Fruit fly (Drosophila melanogaster) whole organism, embryonic: Measurements from ENCODE around the gene CG15547.
A peak's percentile ranks its signal among the peaks of the same experiment; 100 is the strongest.

Experiments
- Asciz ChIP-seq: fragments of 200-800 bp; sonication (Bioruptor generic); optimal IDR thresholded peaks from 2 replicates; lab custom pipeline; 2017; ENCODE audit warnings: missing biosample characterization, mild to moderate bottlenecking, missing genetic modification characterization, missing genetic modification reagents
- Bgb ChIP-seq: fragments of 200-800 bp; sonication (Bioruptor generic); IDR thresholded peaks from 2 replicates; pipeline ENCODE4 v1.3.6; 2022; ENCODE audit warnings: missing biosample characterization, missing genetic modification characterization; ENCODE audit not compliant: partially characterized antibody
- CG11456 ChIP-seq: fragments of 200-800 bp; sonication (Bioruptor generic); IDR thresholded peaks from 3 replicates; pipeline ENCODE4 v1.3.6; 2022; ENCODE audit warnings: missing biosample characterization, missing genetic modification characterization
- CG12236 ChIP-seq: fragments of 200-800 bp; sonication (Bioruptor generic); optimal IDR thresholded peaks from 2 replicates; lab custom pipeline; 2016; ENCODE audit warnings: missing biosample characterization, missing genetic modification characterization
- CG12391 ChIP-seq: fragments of 200-800 bp; sonication (Bioruptor generic); optimal IDR thresholded peaks from 3 replicates; lab custom pipeline; 2018; ENCODE audit warnings: missing biosample characterization, mild to moderate bottlenecking, missing genetic modification characterization, moderate library complexity
- CG12659 ChIP-seq: fragments of 200-800 bp; sonication (Bioruptor generic); optimal IDR thresholded peaks from 3 replicates; lab custom pipeline; 2017; ENCODE audit warnings: mild to moderate bottlenecking, missing biosample characterization, missing genetic modification reagents, missing genetic modification characterization
- CG13296 ChIP-seq: fragments of 200-800 bp; sonication (Bioruptor generic); optimal IDR thresholded peaks from 3 replicates; lab custom pipeline; 2018; ENCODE audit warnings: missing biosample characterization, mild to moderate bottlenecking, missing genetic modification characterization
- CG13775 ChIP-seq: fragments of 200-800 bp; sonication (Bioruptor generic); optimal IDR thresholded peaks from 3 replicates; lab custom pipeline; 2017; ENCODE audit warnings: missing biosample characterization, mild to moderate bottlenecking, missing genetic modification characterization
- CG17912 ChIP-seq: fragments of 200-800 bp; sonication (Bioruptor generic); optimal IDR thresholded peaks from 2 replicates; lab custom pipeline; 2018; ENCODE audit warnings: missing biosample characterization, mild to moderate bottlenecking, missing genetic modification characterization
- CG2202 ChIP-seq: fragments of 200-800 bp; sonication (Bioruptor generic); optimal IDR thresholded peaks from 2 replicates; lab custom pipeline; 2018; ENCODE audit warnings: missing biosample characterization, mild to moderate bottlenecking, missing genetic modification characterization
- CG31365 ChIP-seq: fragments of 200-800 bp; sonication (Bioruptor generic); optimal IDR thresholded peaks from 2 replicates; lab custom pipeline; 2018; ENCODE audit warnings: missing biosample characterization, mild to moderate bottlenecking, missing genetic modification characterization
- CG33213 ChIP-seq: fragments of 200-800 bp; sonication (Bioruptor generic); optimal IDR thresholded peaks from 3 replicates; lab custom pipeline; 2016; ENCODE audit warnings: missing biosample characterization, missing genetic modification characterization
- CG3407 ChIP-seq: fragments of 200-800 bp; sonication (Bioruptor generic); optimal IDR thresholded peaks from 2 replicates; lab custom pipeline; 2018; ENCODE audit warnings: missing biosample characterization, mild to moderate bottlenecking, missing genetic modification characterization
- CG4404 ChIP-seq: fragments of 200-800 bp; sonication (Bioruptor generic); IDR thresholded peaks from 2 replicates; pipeline ENCODE4 v1.3.6; 2022; ENCODE audit warnings: missing biosample characterization, missing genetic modification characterization
- CG4424 ChIP-seq: fragments of 200-800 bp; sonication (Bioruptor generic); optimal IDR thresholded peaks from 3 replicates; lab custom pipeline; 2016; ENCODE audit warnings: missing biosample characterization, missing genetic modification characterization
- CG6175 ChIP-seq: fragments of 200-800 bp; sonication (Bioruptor generic); IDR thresholded peaks from 3 replicates; pipeline ENCODE4 v1.3.6; 2022; ENCODE audit warnings: missing biosample characterization, missing genetic modification characterization
- D19B ChIP-seq: fragments of 200-800 bp; sonication (Bioruptor generic); optimal IDR thresholded peaks from 2 replicates; lab custom pipeline; 2017; ENCODE audit warnings: missing biosample characterization, mild to moderate bottlenecking, missing genetic modification characterization
- Ets65A ChIP-seq: fragments of 200-800 bp; sonication (Bioruptor generic); peaks from one replicate; lab custom pipeline; 2016; ENCODE audit warnings: missing biosample characterization, missing genetic modification characterization
- HLH3B ChIP-seq: fragments of 200-800 bp; sonication (Bioruptor generic); IDR thresholded peaks from 2 replicates; pipeline ENCODE4 v1.3.6; 2022; ENCODE audit warnings: missing biosample characterization, missing genetic modification characterization
- Hand ChIP-seq: fragments of 200-800 bp; sonication (Bioruptor generic); optimal IDR thresholded peaks from 2 replicates; lab custom pipeline; 2017; ENCODE audit warnings: mild to moderate bottlenecking, missing biosample characterization, missing genetic modification reagents, missing genetic modification characterization
- Hr51 ChIP-seq, 2 experiments: fragments of 200-800 bp; sonication (Bioruptor generic); optimal IDR thresholded peaks; 2 replicates in 1 of 2; 3 replicates in 1 of 2; lab custom pipeline; 2016 to 2018; ENCODE audit warnings: missing biosample characterization in 2 of 2, missing genetic modification characterization in 2 of 2, mild to moderate bottlenecking in 1 of 2, moderate library complexity in 1 of 2
- MTF-1 ChIP-seq: fragments of 200-800 bp; sonication (Bioruptor generic); optimal IDR thresholded peaks from 2 replicates; lab custom pipeline; 2018; ENCODE audit warnings: missing biosample characterization, mild to moderate bottlenecking, missing genetic modification characterization, borderline replicate concordance
- Max ChIP-seq: fragments of 200-800 bp; sonication (Bioruptor generic); optimal IDR thresholded peaks from 2 replicates; lab custom pipeline; 2016; ENCODE audit warnings: missing biosample characterization, mild to moderate bottlenecking, missing genetic modification characterization
- Meics ChIP-seq: fragments of 200-800 bp; sonication (Bioruptor generic); optimal IDR thresholded peaks from 2 replicates; lab custom pipeline; 2017; ENCODE audit warnings: missing biosample characterization, mild to moderate bottlenecking, missing genetic modification characterization
- Nf-YB ChIP-seq: fragments of 200-800 bp; sonication (Bioruptor generic); optimal IDR thresholded peaks from 3 replicates; lab custom pipeline; 2019; ENCODE audit warnings: missing biosample characterization, mild to moderate bottlenecking, missing genetic modification characterization, moderate library complexity
- Oaz ChIP-seq: fragments of 200-800 bp; sonication (Bioruptor generic); IDR thresholded peaks from 2 replicates; pipeline ENCODE4 v1.3.6; 2022; ENCODE audit warnings: missing biosample characterization, missing genetic modification characterization
- Poxn ChIP-seq: fragments of 200-800 bp; sonication (Bioruptor generic); IDR thresholded peaks from 2 replicates; pipeline ENCODE4 v1.3.6; 2022; ENCODE audit warnings: missing biosample characterization, missing genetic modification characterization
- Taf1 ChIP-seq: fragments of 200-800 bp; sonication (Bioruptor generic); IDR thresholded peaks from 2 replicates; pipeline ENCODE4 v1.3.6; 2022; ENCODE audit warnings: missing biosample characterization, missing genetic modification characterization
- btn ChIP-seq: fragments of 200-800 bp; sonication (Bioruptor generic); optimal IDR thresholded peaks from 2 replicates; lab custom pipeline; 2016; ENCODE audit warnings: missing biosample characterization, missing genetic modification characterization
- cas ChIP-seq: fragments of 200-800 bp; sonication (Bioruptor generic); IDR thresholded peaks from 2 replicates; pipeline ENCODE4 v1.3.6; 2022; ENCODE audit warnings: missing biosample characterization, missing genetic modification characterization
- cwo ChIP-seq: fragments of 200-800 bp; sonication (Bioruptor generic); optimal IDR thresholded peaks from 3 replicates; lab custom pipeline; 2017; ENCODE audit warnings: missing biosample characterization, missing genetic modification characterization, mild to moderate bottlenecking, moderate library complexity, missing genetic modification reagents
- dysf ChIP-seq: fragments of 200-800 bp; sonication (Bioruptor generic); IDR thresholded peaks from 3 replicates; pipeline ENCODE4 v1.3.6; 2022; ENCODE audit warnings: missing biosample characterization, missing genetic modification characterization
- exex ChIP-seq: fragments of 200-800 bp; sonication (Bioruptor generic); optimal IDR thresholded peaks from 4 replicates; lab custom pipeline; 2018; ENCODE audit warnings: missing biosample characterization, mild to moderate bottlenecking, missing genetic modification characterization, moderate library complexity
- eyg ChIP-seq: fragments of 200-800 bp; sonication (Bioruptor generic); optimal IDR thresholded peaks from 3 replicates; lab custom pipeline; 2016; ENCODE audit warnings: missing biosample characterization, missing genetic modification characterization
- gcm2 ChIP-seq: fragments of 200-800 bp; sonication (Bioruptor generic); optimal IDR thresholded peaks from 2 replicates; lab custom pipeline; 2016; ENCODE audit warnings: missing biosample characterization, missing genetic modification characterization
- hth ChIP-seq: fragments of >200 bp; optimal IDR thresholded peaks from 2 replicates; lab custom pipeline; 2017; ENCODE audit warnings: inconsistent platforms
- jumu ChIP-seq: fragments of 200-800 bp; sonication (Bioruptor generic); optimal IDR thresholded peaks from 3 replicates; lab custom pipeline; 2016; ENCODE audit warnings: missing biosample characterization, missing genetic modification characterization
- lola ChIP-seq, 3 experiments: fragments of >200 bp in 2 of 3; fragments of 200-800 bp in 1 of 3; sonication (Bioruptor generic) in 1 of 3; optimal IDR thresholded peaks; 2 replicates each; lab custom pipeline; 2017 to 2019; ENCODE audit warnings: missing biosample characterization in 3 of 3, missing genetic modification characterization in 3 of 3, mild to moderate bottlenecking in 1 of 3, moderate library complexity in 1 of 3
- mld ChIP-seq: fragments of 200-800 bp; sonication (Bioruptor generic); IDR thresholded peaks from 3 replicates; pipeline ENCODE4 v1.3.6; 2022; ENCODE audit warnings: missing biosample characterization, missing genetic modification characterization; ENCODE audit not compliant: partially characterized antibody
- org-1 ChIP-seq: fragments of 200-800 bp; sonication (Bioruptor generic); optimal IDR thresholded peaks from 2 replicates; lab custom pipeline; 2017; ENCODE audit warnings: missing biosample characterization, missing genetic modification characterization
- repo ChIP-seq: fragments of 200-800 bp; sonication (Bioruptor generic); optimal IDR thresholded peaks from 2 replicates; lab custom pipeline; 2016; ENCODE audit warnings: missing biosample characterization, missing genetic modification characterization
- sc ChIP-seq, 3 experiments: fragments of >200 bp in 2 of 3; fragments of 200-800 bp in 1 of 3; sonication (Bioruptor generic) in 1 of 3; optimal IDR thresholded peaks; 2 replicates in 2 of 3; 3 replicates in 1 of 3; lab custom pipeline; 2017; ENCODE audit warnings: mild to moderate bottlenecking in 1 of 3, missing biosample characterization in 1 of 3, missing genetic modification characterization in 1 of 3, missing genetic modification reagents in 1 of 3
- schlank ChIP-seq: fragments of 200-800 bp; sonication (Bioruptor generic); optimal IDR thresholded peaks from 2 replicates; lab custom pipeline; 2018; ENCODE audit warnings: missing biosample characterization, mild to moderate bottlenecking, missing genetic modification characterization
- scrt ChIP-seq: fragments of 200-800 bp; sonication (Bioruptor generic); optimal IDR thresholded peaks from 2 replicates; lab custom pipeline; 2018; ENCODE audit warnings: missing biosample characterization, mild to moderate bottlenecking, missing genetic modification characterization, moderate library complexity
- sens ChIP-seq: fragments of 200-800 bp; sonication (Bioruptor generic); peaks from one replicate; lab custom pipeline; 2016; ENCODE audit warnings: missing biosample characterization, missing genetic modification characterization
- sna ChIP-seq: fragments of 200-800 bp; sonication (Bioruptor generic); IDR thresholded peaks from 2 replicates; pipeline ENCODE4 v1.3.6; 2022; ENCODE audit warnings: missing biosample characterization, missing genetic modification characterization; ENCODE audit not compliant: partially characterized antibody
- tna ChIP-seq: fragments of 200-800 bp; sonication (Bioruptor generic); IDR thresholded peaks from 2 replicates; pipeline ENCODE4 v1.3.6; 2022; ENCODE audit warnings: missing biosample characterization, missing genetic modification characterization; ENCODE audit not compliant: partially characterized antibody
- toy ChIP-seq: fragments of 200-800 bp; sonication (Bioruptor generic); IDR thresholded peaks from 2 replicates; pipeline ENCODE4 v1.3.6; 2022; ENCODE audit warnings: missing biosample characterization, missing genetic modification characterization
- wek ChIP-seq: fragments of 200-800 bp; sonication (Bioruptor generic); optimal IDR thresholded peaks from 3 replicates; lab custom pipeline; 2018; ENCODE audit warnings: missing biosample characterization, mild to moderate bottlenecking, missing genetic modification characterization, moderate library complexity

The CG15547 gene

dm6 chr3R:30888550-30889259 is 5.4 kb upstream of the CG15547 start, which contains the start of gene Sap-r (continued):
- TF ChIP-seq CG13775 (GFP tag; lab: Kevin White, UChicago): no peak
- no peak for TF ChIP-seq CG4404
- no peak for TF ChIP-seq schlank
- TF ChIP-seq Meics (GFP tag; lab: Kevin White, UChicago): no peak
- TF ChIP-seq Hr51 (GFP tag; optimal IDR thresholded peaks at IDR 0.05; lab: Kevin White, UChicago): no peak
- TF ChIP-seq CG31365 (tag; lab: Kevin White, UChicago): no peak
- TF ChIP-seq btn (GFP tag; lab: Kevin White, UChicago): no peak
- no peak for TF ChIP-seq CG2202
- peak; percentile 83 for TF ChIP-seq sens (GFP tag; lab: Kevin White, UChicago)
- no peak for TF ChIP-seq org-1 (GFP tag; lab: Kevin White, UChicago)
- TF ChIP-seq Poxn (GFP tag; lab: Robert Waterston, UW): no peak
- no peak for TF ChIP-seq CG12236
- TF ChIP-seq Oaz (GFP tag; lab: Robert Waterston, UW): no peak
- no peak for TF ChIP-seq lola (GFP tag; optimal IDR thresholded peaks at IDR 0.05; lab: Kevin White, UChicago)
- TF ChIP-seq repo (GFP tag; lab: Kevin White, UChicago): no peak
- TF ChIP-seq D19B (GFP tag; lab: Kevin White, UChicago): no peak
- TF ChIP-seq Asciz (GFP tag; lab: Kevin White, UChicago): no peak
- TF ChIP-seq jumu: no peak
- TF ChIP-seq CG12659 (GFP tag; lab: Kevin White, UChicago): peak; percentile 77
- TF ChIP-seq Bgb (GFP tag; lab: Robert Waterston, UW): peak; percentile 89
- TF ChIP-seq sc (optimal IDR thresholded peaks at IDR 0.05; lab: Kevin White, UChicago): no peak
- no peak for TF ChIP-seq sc (GFP tag; optimal IDR thresholded peaks at IDR 0.05; lab: Kevin White, UChicago)
- TF ChIP-seq Taf1 (GFP tag; lab: Robert Waterston, UW): no peak
- TF ChIP-seq Max (GFP tag; lab: Kevin White, UChicago): no peak
- TF ChIP-seq dysf: no peak
- peak; percentile 22 for TF ChIP-seq CG12391 (tag; lab: Kevin White, UChicago)
- no peak for TF ChIP-seq MTF-1
- TF ChIP-seq CG11456 (GFP tag; lab: Robert Waterston, UW): no peak
- TF ChIP-seq mld (GFP tag; lab: Robert Waterston, UW): no peak
- no peak for TF ChIP-seq scrt
- no peak for TF ChIP-seq gcm2
- no peak for TF ChIP-seq CG13296 (GFP tag; lab: Kevin White, UChicago)
- peak; percentile 58 for TF ChIP-seq CG17912
- TF ChIP-seq CG3407 (GFP tag; lab: Kevin White, UChicago): no peak
- no peak for TF ChIP-seq wek (GFP tag; lab: Kevin White, UChicago)
- TF ChIP-seq CG4424 (GFP tag; lab: Kevin White, UChicago): no peak
- TF ChIP-seq CG6175: no peak
- no peak for TF ChIP-seq hth (lab: Kevin White, UChicago)
- peak; percentile 60; the same call in 1 of the 2 replicates for TF ChIP-seq sna (GFP tag; lab: Robert Waterston, UW)
- no peak for TF ChIP-seq toy
- TF ChIP-seq CG33213 (GFP tag; lab: Kevin White, UChicago): peak; percentile 83
- peak; percentile 11 for TF ChIP-seq exex (tag; lab: Kevin White, UChicago)
- TF ChIP-seq Ets65A (GFP tag; lab: Kevin White, UChicago): peak; percentile 67
- no peak for TF ChIP-seq cas (GFP tag; lab: Robert Waterston, UW)
- peak; percentile 41 for TF ChIP-seq tna (GFP tag; lab: Robert Waterston, UW)
- no peak for TF ChIP-seq HLH3B
- no peak for TF ChIP-seq cwo (GFP tag; lab: Kevin White, UChicago)
- no peak for TF ChIP-seq eyg (GFP tag; lab: Kevin White, UChicago)
- TF ChIP-seq Hand (GFP tag; lab: Kevin White, UChicago): no peak
- peak; percentile 76 for TF ChIP-seq Nf-YB
